Worm (Caenorhabditis elegans) whole organism, mixed stage, embryonic: Measurements from ENCODE around the gene T04F8.2.
A peak's percentile ranks its signal among the peaks of the same experiment; 100 is the strongest.

Experiments
- M03D4.4 ChIP-seq: sonication (generic microtip); optimal IDR thresholded peaks from 2 replicates; lab custom pipeline; 2017; ENCODE audit warnings: mild to moderate bottlenecking, missing genetic modification characterization, missing compliant biosample characterization
- bed-3 ChIP-seq: fragments of 200-800 bp; sonication (Bioruptor generic); optimal IDR thresholded peaks from 3 replicates; lab custom pipeline; 2018; ENCODE audit warnings: mild to moderate bottlenecking, missing genetic modification characterization, moderate library complexity, missing compliant biosample characterization
- blmp-1 ChIP-seq: fragments of 150-350 bp; optimal IDR thresholded peaks from 2 replicates; lab custom pipeline; 2014; ENCODE audit warnings: missing biosample characterization, missing genetic modification characterization
- ceh-39 ChIP-seq: fragments of 150-350 bp; optimal IDR thresholded peaks from 2 replicates; lab custom pipeline; 2014; ENCODE audit warnings: missing biosample characterization, missing genetic modification characterization
- ceh-43 ChIP-seq: fragments of 200-800 bp; sonication (Bioruptor generic); optimal IDR thresholded peaks from 2 replicates; lab custom pipeline; 2018; ENCODE audit warnings: mild to moderate bottlenecking, missing genetic modification characterization, moderate library complexity, missing compliant biosample characterization
- ceh-83 ChIP-seq: fragments of 200-800 bp; sonication (Bioruptor generic); optimal IDR thresholded peaks from 2 replicates; lab custom pipeline; 2018; ENCODE audit warnings: mild to moderate bottlenecking, missing genetic modification characterization, missing compliant biosample characterization
- ces-1 ChIP-seq: fragments of 150-350 bp; optimal IDR thresholded peaks from 2 replicates; lab custom pipeline; 2014; ENCODE audit warnings: missing biosample characterization, missing genetic modification reagents, missing genetic modification characterization
- cnd-1 ChIP-seq: fragments of 200-800 bp; sonication (Bioruptor generic); optimal IDR thresholded peaks from 2 replicates; lab custom pipeline; 2018; ENCODE audit warnings: mild to moderate bottlenecking, missing genetic modification characterization, missing compliant biosample characterization
- drap-1 ChIP-seq: fragments of 200-800 bp; sonication (Bioruptor generic); optimal IDR thresholded peaks from 3 replicates; lab custom pipeline; 2018; ENCODE audit warnings: mild to moderate bottlenecking, missing genetic modification characterization, missing compliant biosample characterization
- elt-1 ChIP-seq: sonication (generic microtip); optimal IDR thresholded peaks from 2 replicates; lab custom pipeline; 2017; ENCODE audit warnings: missing genetic modification characterization, mild to moderate bottlenecking, missing compliant biosample characterization, antibody characterized with exemption, moderate library complexity, borderline replicate concordance; ENCODE audit not compliant: insufficient read depth
- elt-3 ChIP-seq: fragments of 150-350 bp; optimal IDR thresholded peaks from 2 replicates; lab custom pipeline; 2014; ENCODE audit warnings: missing biosample characterization, missing genetic modification characterization
- flh-1 ChIP-seq: fragments of 200-800 bp; sonication (Bioruptor generic); optimal IDR thresholded peaks from 2 replicates; lab custom pipeline; 2018; ENCODE audit warnings: mild to moderate bottlenecking, missing genetic modification characterization, moderate library complexity, missing compliant biosample characterization
- ham-2 ChIP-seq: fragments of 200-800 bp; sonication (Bioruptor generic); optimal IDR thresholded peaks from 2 replicates; lab custom pipeline; 2018; ENCODE audit warnings: mild to moderate bottlenecking, missing genetic modification characterization, missing compliant biosample characterization
- hlh-1 ChIP-seq: fragments of 150-350 bp; optimal IDR thresholded peaks from 2 replicates; lab custom pipeline; 2014; ENCODE audit warnings: missing biosample characterization, missing genetic modification reagents, missing genetic modification characterization
- lin-13 ChIP-seq: fragments of 150-350 bp; optimal IDR thresholded peaks from 2 replicates; lab custom pipeline; 2014; ENCODE audit warnings: missing biosample characterization, missing genetic modification characterization
- lin-32 ChIP-seq: fragments of 200-800 bp; sonication (Bioruptor generic); optimal IDR thresholded peaks from 2 replicates; lab custom pipeline; 2018; ENCODE audit warnings: mild to moderate bottlenecking, missing genetic modification characterization, missing compliant biosample characterization
- lsy-2 ChIP-seq: fragments of 150-350 bp; optimal IDR thresholded peaks from 2 replicates; lab custom pipeline; 2014; ENCODE audit warnings: missing biosample characterization, missing genetic modification characterization
- mab-5 ChIP-seq: fragments of 150-350 bp; optimal IDR thresholded peaks from 2 replicates; lab custom pipeline; 2014; ENCODE audit warnings: missing biosample characterization, missing genetic modification characterization
- mep-1 ChIP-seq: fragments of 150-350 bp; optimal IDR thresholded peaks from 2 replicates; lab custom pipeline; 2017; ENCODE audit warnings: missing biosample characterization, missing genetic modification reagents, missing genetic modification characterization, inconsistent platforms
- mls-2 ChIP-seq: sonication (generic microtip); optimal IDR thresholded peaks from 2 replicates; lab custom pipeline; 2016; ENCODE audit warnings: mild to moderate bottlenecking, missing genetic modification characterization, moderate library complexity, missing compliant biosample characterization
- nhr-12 ChIP-seq: fragments of 150-350 bp; optimal IDR thresholded peaks from 2 replicates; lab custom pipeline; 2014; ENCODE audit warnings: missing biosample characterization, missing genetic modification characterization
- nhr-2 ChIP-seq: fragments of 150-350 bp; optimal IDR thresholded peaks from 2 replicates; lab custom pipeline; 2014; ENCODE audit warnings: missing biosample characterization, missing genetic modification characterization
- nhr-237 ChIP-seq: fragments of 150-350 bp; optimal IDR thresholded peaks from 2 replicates; lab custom pipeline; 2014; ENCODE audit warnings: missing biosample characterization, missing genetic modification characterization
- nhr-28 ChIP-seq: fragments of 150-350 bp; optimal IDR thresholded peaks from 2 replicates; lab custom pipeline; 2014; ENCODE audit warnings: missing biosample characterization, missing genetic modification characterization
- nhr-76 ChIP-seq: sonication (generic microtip); optimal IDR thresholded peaks from 2 replicates; lab custom pipeline; 2017; ENCODE audit warnings: missing biosample characterization, missing genetic modification characterization
- pha-4 ChIP-seq: fragments of 150-350 bp; optimal IDR thresholded peaks from 2 replicates; lab custom pipeline; 2018; ENCODE audit warnings: missing biosample characterization, missing genetic modification reagents, missing genetic modification characterization
- sem-2 ChIP-seq: fragments of 200-800 bp; sonication (Bioruptor generic); optimal IDR thresholded peaks from 2 replicates; lab custom pipeline; 2018; ENCODE audit warnings: mild to moderate bottlenecking, missing genetic modification characterization, missing compliant biosample characterization
- snpc-4 ChIP-seq: fragments of 150-350 bp; optimal IDR thresholded peaks from 2 replicates; lab custom pipeline; 2014; ENCODE audit warnings: missing biosample characterization, missing genetic modification characterization
- sptf-1 ChIP-seq: sonication (generic microtip); optimal IDR thresholded peaks from 2 replicates; lab custom pipeline; 2017; ENCODE audit warnings: mild to moderate bottlenecking, missing genetic modification characterization, moderate library complexity, missing compliant biosample characterization
- tbx-8 ChIP-seq: fragments of 200-800 bp; sonication (Bioruptor generic); optimal IDR thresholded peaks from 2 replicates; lab custom pipeline; 2018; ENCODE audit warnings: mild to moderate bottlenecking, missing genetic modification characterization, moderate library complexity, missing compliant biosample characterization
- unc-120 ChIP-seq: sonication (generic microtip); optimal IDR thresholded peaks from 2 replicates; lab custom pipeline; 2017; ENCODE audit warnings: missing genetic modification characterization, missing compliant biosample characterization; ENCODE audit not compliant: poor library complexity, severe bottlenecking
- unc-39 ChIP-seq: fragments of 150-350 bp; optimal IDR thresholded peaks from 2 replicates; lab custom pipeline; 2014; ENCODE audit warnings: missing biosample characterization, missing genetic modification characterization
- unc-62 ChIP-seq: fragments of 150-350 bp; optimal IDR thresholded peaks from 2 replicates; lab custom pipeline; 2014; ENCODE audit warnings: missing biosample characterization, missing genetic modification reagents, missing genetic modification characterization
- zip-8 ChIP-seq: fragments of 150-350 bp; optimal IDR thresholded peaks from 2 replicates; lab custom pipeline; 2014; ENCODE audit warnings: missing biosample characterization, missing genetic modification characterization
- ztf-11 ChIP-seq: fragments of 150-350 bp; optimal IDR thresholded peaks from 2 replicates; lab custom pipeline; 2014; ENCODE audit warnings: missing biosample characterization, missing genetic modification characterization

The T04F8.2 gene

ce11 chrX:11605766-11606490 is 50.4 kb downstream of the T04F8.2 start:
- TF ChIP-seq elt-3 (tag; lab: Kevin White, UChicago) (peak; percentile 84), zip-8 (tag; lab: Kevin White, UChicago) (no peak), pha-4 (tag; lab: Kevin White, UChicago) (peak; percentile 80), ceh-43 (GFP tag; lab: Kevin White, UChicago) (peak; percentile 97), mep-1 (tag; lab: Kevin White, UChicago) (peak; percentile 97), ceh-83 (GFP tag; lab: Kevin White, UChicago) (peak; percentile 97), nhr-28 (tag; lab: Kevin White, UChicago) (peak; percentile 76), unc-120 (tag; lab: Kevin White, UChicago) (peak; percentile 100), flh-1 (GFP tag; lab: Kevin White, UChicago) (peak; percentile 95), unc-39 (tag; lab: Kevin White, UChicago) (peak; percentile 95), ceh-39 (tag; lab: Kevin White, UChicago) (peak; percentile 87), drap-1 (GFP tag; lab: Kevin White, UChicago) (peak; percentile 95), elt-1 (tag; lab: Kevin White, UChicago) (peak; percentile 11), lsy-2 (tag; lab: Kevin White, UChicago) (peak; percentile 86), hlh-1 (peak; percentile 72), mab-5 (no peak), ces-1 (GFP tag; lab: Kevin White, UChicago) (peak; percentile 82), tbx-8 (peak; percentile 99), mls-2 (peak; percentile 99), nhr-2 (peak; percentile 59), bed-3 (GFP tag; lab: Kevin White, UChicago) (peak; percentile 96), snpc-4 (tag; lab: Kevin White, UChicago) (no peak), blmp-1 (peak; percentile 89), lin-13 (tag; lab: Kevin White, UChicago) (peak; percentile 97), sem-2 (peak; percentile 83), lin-32 (GFP tag; lab: Kevin White, UChicago) (peak; percentile 83), nhr-12 (peak; percentile 81), nhr-237 (tag; lab: Kevin White, UChicago) (peak; percentile 98), cnd-1 (tag; lab: Kevin White, UChicago) (peak; percentile 97), sptf-1 (tag; lab: Kevin White, UChicago) (peak; percentile 99), unc-62 (GFP tag; lab: Kevin White, UChicago) (peak; percentile 96), ham-2 (GFP tag; lab: Kevin White, UChicago) (peak; percentile 97), ztf-11 (tag; lab: Kevin White, UChicago) (peak; percentile 94), M03D4.4 (peak; percentile 98), nhr-76 (no peak)

- TF ChIP-seq hlh-1 (no peak), elt-3 (tag; lab: Kevin White, UChicago) (no peak), elt-1 (tag; lab: Kevin White, UChicago) (no peak), ham-2 (GFP tag; lab: Kevin White, UChicago) (no peak), pha-4 (tag; lab: Kevin White, UChicago) (no peak), bed-3 (GFP tag; lab: Kevin White, UChicago) (no peak), nhr-2 (no peak)
These were observed 51.1 kb downstream of the T04F8.2 start, which contains the start of gene ftt-2 for ce11 chrX:11605214-11605765. Gene ftt-2 (minus strand): TSS chrX:11605419.
